Worm (Caenorhabditis elegans) whole organism, young adult: ENCODE results near the gene frpr-2.

Source experiments
- ama-1 ChIP-seq, 3 experiments: fragments of 150-350 bp in 1 of 3; sonication (generic microtip) in 2 of 3; optimal IDR thresholded peaks; 2 replicates each; lab custom pipeline; 2014 to 2018; ENCODE audit warnings: missing biosample characterization in 2 of 3, missing genetic modification characterization in 2 of 3, missing genetic modification reagents in 2 of 3
- attf-3 ChIP-seq: fragments of 200-800 bp; sonication (Bioruptor generic); conservative IDR thresholded peaks from 2 replicates; pipeline ENCODE4 v1.3.6; 2022; ENCODE audit warnings: missing genetic modification reagents, missing genetic modification characterization, missing compliant biosample characterization
- lin-26 ChIP-seq: fragments of 200-800 bp; sonication (Bioruptor generic); IDR thresholded peaks from 2 replicates; pipeline ENCODE4 v1.3.6; 2022; ENCODE audit warnings: missing genetic modification reagents, missing genetic modification characterization, missing compliant biosample characterization
- pha-4 ChIP-seq: fragments of 150-350 bp; sonication (generic microtip); optimal IDR thresholded peaks from 2 replicates; lab custom pipeline; 2014; ENCODE audit warnings: missing biosample characterization, missing genetic modification reagents, missing genetic modification characterization
- unc-62 ChIP-seq: fragments of 150-350 bp; optimal IDR thresholded peaks from 2 replicates; lab custom pipeline; 2014; ENCODE audit warnings: missing biosample characterization, missing genetic modification reagents, missing genetic modification characterization
- zfh-2 ChIP-seq: fragments of 200-800 bp; sonication (Bioruptor generic); conservative IDR thresholded peaks from 2 replicates; pipeline ENCODE4 v1.3.6; 2022; ENCODE audit warnings: missing genetic modification reagents, missing genetic modification characterization, missing compliant biosample characterization
- ztf-18 ChIP-seq: sonication (generic microtip); optimal IDR thresholded peaks from 2 replicates; lab custom pipeline; 2016; ENCODE audit warnings: missing genotype, mild to moderate bottlenecking, missing genetic modification characterization, missing compliant biosample characterization

- TF ChIP-seq ama-1 (optimal IDR thresholded peaks at IDR 0.05; lab: Kevin White, UChicago): no peak
- TF ChIP-seq ama-1 (GFP tag; optimal IDR thresholded peaks at IDR 0.05; lab: Kevin White, UChicago): no peak
- TF ChIP-seq attf-3 (GFP tag; lab: Robert Waterston, UW): no peak
- TF ChIP-seq zfh-2 (GFP tag; lab: Robert Waterston, UW): no peak
- no peak for TF ChIP-seq unc-62 (GFP tag; lab: Kevin White, UChicago)
- no peak for TF ChIP-seq pha-4 (tag; lab: Kevin White, UChicago)
- no peak for TF ChIP-seq lin-26 (GFP tag; lab: Robert Waterston, UW)
- no peak for TF ChIP-seq ztf-18 (tag; lab: Kevin White, UChicago)
Observed at ce11 chrX:12918454-12918853, 46.8 kb upstream of the frpr-2 start.
